Fruit fly (Drosophila melanogaster) whole organism, prepupa: ENCODE data around the gene CG13737.

Source experiments
- Blimp-1 ChIP-seq: fragments of 200-800 bp; sonication (Bioruptor generic); optimal IDR thresholded peaks from 3 replicates; lab custom pipeline; 2017; ENCODE audit warnings: missing biosample characterization, missing genetic modification characterization, mild to moderate bottlenecking, moderate library complexity, missing genetic modification reagents
- CG10669 ChIP-seq: fragments of 200-800 bp; sonication (Bioruptor generic); optimal IDR thresholded peaks from 3 replicates; lab custom pipeline; 2018; ENCODE audit warnings: missing biosample characterization, mild to moderate bottlenecking, missing genetic modification characterization, moderate library complexity
- CG11294 ChIP-seq: fragments of 200-800 bp; sonication (Bioruptor generic); IDR thresholded peaks from 2 replicates; pipeline ENCODE4 v1.3.6; 2022; ENCODE audit warnings: missing biosample characterization, missing genetic modification characterization
- CG11762 ChIP-seq: fragments of 200-800 bp; sonication (Bioruptor generic); optimal IDR thresholded peaks from 3 replicates; lab custom pipeline; 2016; ENCODE audit warnings: missing biosample characterization, missing genetic modification characterization; ENCODE audit not compliant: insufficient read depth
- CG1621 ChIP-seq: fragments of 200-800 bp; sonication (Bioruptor generic); optimal IDR thresholded peaks from 3 replicates; lab custom pipeline; 2018; ENCODE audit warnings: missing biosample characterization, mild to moderate bottlenecking, missing genetic modification characterization
- CG16779 ChIP-seq: fragments of 200-800 bp; sonication (Bioruptor generic); optimal IDR thresholded peaks from 3 replicates; lab custom pipeline; 2017; ENCODE audit warnings: missing biosample characterization, mild to moderate bottlenecking, missing genetic modification characterization
- CG3032 ChIP-seq: fragments of 200-800 bp; optimal IDR thresholded peaks from 2 replicates; lab custom pipeline; 2019; ENCODE audit warnings: missing biosample characterization, mild to moderate bottlenecking, missing genetic modification characterization, moderate library complexity
- CG31627 ChIP-seq: fragments of 200-800 bp; sonication (Bioruptor generic); optimal IDR thresholded peaks from 3 replicates; lab custom pipeline; 2016; ENCODE audit warnings: missing biosample characterization, missing genetic modification characterization
- CG32006 ChIP-seq: fragments of 200-800 bp; sonication (Bioruptor generic); optimal IDR thresholded peaks from 3 replicates; lab custom pipeline; 2017; ENCODE audit warnings: missing biosample characterization, mild to moderate bottlenecking, missing genetic modification characterization
- CG34406 ChIP-seq: fragments of 200-800 bp; sonication (Bioruptor generic); optimal IDR thresholded peaks from 3 replicates; lab custom pipeline; 2016; ENCODE audit warnings: missing biosample characterization, missing genetic modification characterization
- CG3919 ChIP-seq: fragments of 200-800 bp; sonication (Bioruptor generic); optimal IDR thresholded peaks from 3 replicates; lab custom pipeline; 2016; ENCODE audit warnings: missing biosample characterization, missing genetic modification characterization
- CG4318 ChIP-seq: fragments of 200-800 bp; sonication (Bioruptor generic); optimal IDR thresholded peaks from 3 replicates; lab custom pipeline; 2017; ENCODE audit warnings: missing biosample characterization, mild to moderate bottlenecking, missing genetic modification characterization
- CG6163 ChIP-seq: fragments of 200-800 bp; sonication (Bioruptor generic); IDR thresholded peaks from 3 replicates; pipeline ENCODE4 v1.3.6; 2022; ENCODE audit warnings: missing biosample characterization, missing genetic modification characterization
- CG6808 ChIP-seq: fragments of 200-800 bp; sonication (Bioruptor generic); optimal IDR thresholded peaks from 3 replicates; lab custom pipeline; 2017; ENCODE audit warnings: missing biosample characterization, missing genetic modification characterization, mild to moderate bottlenecking, moderate library complexity, missing genetic modification reagents
- CG6854 ChIP-seq: fragments of 200-800 bp; sonication (Bioruptor generic); optimal IDR thresholded peaks from 2 replicates; lab custom pipeline; 2017; ENCODE audit warnings: missing biosample characterization, mild to moderate bottlenecking, missing genetic modification characterization
- CG8119 ChIP-seq: fragments of 200-800 bp; sonication (Bioruptor generic); IDR thresholded peaks from 3 replicates; pipeline ENCODE4 v1.3.6; 2022; ENCODE audit warnings: missing biosample characterization, missing genetic modification characterization
- CG8319 ChIP-seq: fragments of 200-800 bp; sonication (Bioruptor generic); optimal IDR thresholded peaks from 3 replicates; lab custom pipeline; 2016; ENCODE audit warnings: missing biosample characterization, missing genetic modification characterization
- CG9139 ChIP-seq: fragments of 200-800 bp; sonication (Bioruptor generic); optimal IDR thresholded peaks from 3 replicates; lab custom pipeline; 2017; ENCODE audit warnings: missing biosample characterization, mild to moderate bottlenecking, missing genetic modification characterization
- Eip78C ChIP-seq: fragments of 200-800 bp; sonication (Bioruptor generic); peaks from one replicate; lab custom pipeline; 2016; ENCODE audit warnings: missing biosample characterization, missing genetic modification characterization
- Eip93F ChIP-seq: fragments of 200-800 bp; sonication (Bioruptor generic); optimal IDR thresholded peaks from 2 replicates; lab custom pipeline; 2016; ENCODE audit warnings: missing biosample characterization, mild to moderate bottlenecking, missing genetic modification characterization
- Ets96B ChIP-seq: fragments of 200-800 bp; optimal IDR thresholded peaks from 2 replicates; lab custom pipeline; 2019; ENCODE audit warnings: missing biosample characterization, mild to moderate bottlenecking, missing genetic modification characterization, moderate library complexity
- Gug ChIP-seq: fragments of 200-800 bp; sonication (Bioruptor generic); IDR thresholded peaks from 2 replicates; pipeline ENCODE4 v1.3.6; 2022; ENCODE audit warnings: missing biosample characterization, missing genetic modification characterization
- Hr38 ChIP-seq: sonication (Bioruptor generic); optimal IDR thresholded peaks from 2 replicates; lab custom pipeline; 2016; ENCODE audit warnings: missing biosample characterization, missing genetic modification characterization
- Hr39 ChIP-seq: fragments of 200-800 bp; sonication (Bioruptor generic); optimal IDR thresholded peaks from 2 replicates; lab custom pipeline; 2016; ENCODE audit warnings: missing biosample characterization, missing genetic modification characterization
- Hr4 ChIP-seq: fragments of 200-800 bp; sonication (Bioruptor generic); optimal IDR thresholded peaks from 3 replicates; lab custom pipeline; 2016; ENCODE audit warnings: missing biosample characterization, missing genetic modification characterization
- Lpt ChIP-seq: fragments of 200-800 bp; sonication (Bioruptor generic); optimal IDR thresholded peaks from 3 replicates; lab custom pipeline; 2016; ENCODE audit warnings: missing biosample characterization, missing genetic modification characterization
- OdsH ChIP-seq: fragments of 200-800 bp; sonication (Bioruptor generic); optimal IDR thresholded peaks from 3 replicates; lab custom pipeline; 2016; ENCODE audit warnings: missing biosample characterization, missing genetic modification characterization
- Smox ChIP-seq: fragments of 200-800 bp; sonication (Bioruptor generic); optimal IDR thresholded peaks from 3 replicates; lab custom pipeline; 2016; ENCODE audit warnings: missing biosample characterization, missing genetic modification characterization
- Sox14 ChIP-seq: fragments of 200-800 bp; sonication (Bioruptor generic); optimal IDR thresholded peaks from 3 replicates; lab custom pipeline; 2016; ENCODE audit warnings: missing biosample characterization, missing genetic modification characterization
- Sox15 ChIP-seq: fragments of 200-800 bp; sonication (Bioruptor generic); optimal IDR thresholded peaks from 3 replicates; lab custom pipeline; 2016; ENCODE audit warnings: missing biosample characterization, missing genetic modification characterization
- achi ChIP-seq: fragments of 200-800 bp; sonication (Bioruptor generic); optimal IDR thresholded peaks from 3 replicates; lab custom pipeline; 2016; ENCODE audit warnings: missing biosample characterization, missing genetic modification characterization
- acj6 ChIP-seq: fragments of 200-800 bp; sonication (Bioruptor generic); optimal IDR thresholded peaks from 3 replicates; lab custom pipeline; 2016; ENCODE audit warnings: missing biosample characterization, missing genetic modification characterization
- dac ChIP-seq: fragments of 200-800 bp; sonication (Bioruptor generic); optimal IDR thresholded peaks from 2 replicates; lab custom pipeline; 2017; ENCODE audit warnings: missing biosample characterization, mild to moderate bottlenecking, missing genetic modification characterization
- dsx ChIP-seq: fragments of 200-800 bp; optimal IDR thresholded peaks from 3 replicates; lab custom pipeline; 2019; ENCODE audit warnings: missing biosample characterization, mild to moderate bottlenecking, missing genetic modification characterization, moderate library complexity; ENCODE audit not compliant: poor library complexity, severe bottlenecking
- eg ChIP-seq: fragments of 200-800 bp; sonication (Bioruptor generic); IDR thresholded peaks from 3 replicates; pipeline ENCODE4 v1.3.6; 2022; ENCODE audit warnings: missing biosample characterization, missing genetic modification characterization
- fd59A ChIP-seq: fragments of 200-800 bp; sonication (Bioruptor generic); optimal IDR thresholded peaks from 2 replicates; lab custom pipeline; 2017; ENCODE audit warnings: missing biosample characterization, mild to moderate bottlenecking, missing genetic modification characterization, missing genetic modification reagents
- fd85E ChIP-seq: fragments of 200-800 bp; sonication (Bioruptor generic); optimal IDR thresholded peaks from 3 replicates; lab custom pipeline; 2016; ENCODE audit warnings: missing biosample characterization, missing genetic modification characterization
- fkh ChIP-seq: fragments of 200-800 bp; sonication (Bioruptor generic); optimal IDR thresholded peaks from 3 replicates; lab custom pipeline; 2017; ENCODE audit warnings: missing biosample characterization, mild to moderate bottlenecking, missing genetic modification characterization, moderate library complexity
- lz ChIP-seq: fragments of 200-800 bp; sonication (Bioruptor generic); optimal IDR thresholded peaks from 3 replicates; lab custom pipeline; 2016; ENCODE audit warnings: missing biosample characterization, missing genetic modification characterization
- net ChIP-seq: fragments of 200-800 bp; sonication (Bioruptor generic); optimal IDR thresholded peaks from 3 replicates; lab custom pipeline; 2016; ENCODE audit warnings: missing biosample characterization, missing genetic modification characterization
- pdm3 ChIP-seq: fragments of 200-800 bp; sonication (Bioruptor generic); optimal IDR thresholded peaks from 3 replicates; lab custom pipeline; 2016; ENCODE audit warnings: missing biosample characterization, missing genetic modification characterization
- salr ChIP-seq, 2 experiments: fragments of 200-800 bp; sonication (Bioruptor generic); optimal IDR thresholded peaks; 3 replicates each; lab custom pipeline; 2016 to 2018; ENCODE audit warnings: missing biosample characterization in 2 of 2, missing genetic modification characterization in 2 of 2, mild to moderate bottlenecking in 1 of 2
- spab ChIP-seq: fragments of 200-800 bp; sonication (Bioruptor generic); optimal IDR thresholded peaks from 2 replicates; lab custom pipeline; 2017; ENCODE audit warnings: missing biosample characterization, mild to moderate bottlenecking, missing genetic modification characterization, missing genetic modification reagents
- ss ChIP-seq, 2 experiments: fragments of 200-800 bp; sonication (Bioruptor generic); optimal IDR thresholded peaks; 2 replicates in 1 of 2; 3 replicates in 1 of 2; lab custom pipeline; 2017 to 2018; ENCODE audit warnings: mild to moderate bottlenecking in 2 of 2, missing biosample characterization in 2 of 2, missing genetic modification characterization in 2 of 2, moderate library complexity in 1 of 2
- svp ChIP-seq: fragments of 200-800 bp; sonication (Bioruptor generic); peaks from one replicate; lab custom pipeline; 2016; ENCODE audit warnings: missing biosample characterization, missing genetic modification characterization
- topi ChIP-seq: fragments of 200-800 bp; sonication (Bioruptor generic); optimal IDR thresholded peaks from 3 replicates; lab custom pipeline; 2016; ENCODE audit warnings: missing biosample characterization, missing genetic modification characterization
- vri ChIP-seq: fragments of 200-800 bp; sonication (Bioruptor generic); optimal IDR thresholded peaks from 3 replicates; lab custom pipeline; 2016; ENCODE audit warnings: missing biosample characterization, mild to moderate bottlenecking, missing genetic modification characterization

CG13737 gene

DNA sequence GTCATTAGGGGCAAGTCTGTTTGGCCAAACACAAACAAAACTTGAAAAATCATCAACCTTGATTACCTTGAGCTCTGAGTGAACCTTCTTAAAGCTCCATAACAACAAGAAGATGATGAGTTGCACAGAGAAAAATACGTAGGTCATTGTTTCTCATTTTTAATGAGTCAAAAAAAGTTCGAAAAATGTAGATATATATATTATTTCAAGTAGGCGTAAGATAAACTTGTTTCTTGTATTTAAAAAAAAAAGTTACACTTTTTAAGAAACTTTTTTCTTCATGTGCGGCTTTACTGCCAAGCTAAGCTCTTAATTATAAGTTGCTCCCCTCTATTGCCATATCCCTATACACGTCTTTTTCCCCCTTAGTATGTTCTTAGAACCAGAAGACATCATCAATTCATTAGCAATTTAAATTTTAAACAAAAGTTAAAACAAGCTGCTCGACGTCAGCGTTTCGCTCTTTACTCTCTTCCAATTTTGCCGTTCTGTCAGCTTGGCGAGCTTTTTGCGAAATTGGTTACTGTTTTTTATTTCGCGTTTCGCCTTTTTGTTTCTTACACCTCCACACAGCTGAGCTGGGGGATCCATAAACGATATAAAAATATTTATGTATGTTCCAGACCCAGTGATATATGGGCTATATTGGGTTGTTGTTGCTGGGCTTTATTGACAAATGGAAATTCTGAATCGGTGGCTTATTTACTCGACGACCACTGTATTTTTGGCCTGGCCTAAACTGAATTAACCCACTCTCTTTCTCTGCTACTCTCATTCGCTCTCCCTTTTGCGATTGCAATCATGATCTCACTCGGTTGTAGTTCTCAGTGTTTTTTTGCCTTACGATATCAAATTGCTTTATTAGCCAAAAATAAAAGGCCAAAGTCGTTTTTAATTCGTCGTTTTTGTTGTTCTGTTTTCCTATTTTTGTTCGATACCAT is 44.8 kb downstream of the CG13737 start (continued):
- TF ChIP-seq dac (GFP tag; lab: Kevin White, UChicago) (no peak), CG3032 (tag; lab: Kevin White, UChicago) (peak; percentile 28), fkh (GFP tag; lab: Kevin White, UChicago) (no peak), CG8119 (GFP tag; lab: Robert Waterston, UW) (peak; percentile 43; the same call in 1 of the 3 replicates), CG31627 (GFP tag; lab: Kevin White, UChicago) (peak; percentile 28), Lpt (GFP tag; lab: Kevin White, UChicago) (no peak), CG11294 (GFP tag; lab: Robert Waterston, UW) (peak; percentile 54), svp (GFP tag; lab: Kevin White, UChicago) (no peak), Smox (GFP tag; lab: Kevin White, UChicago) (peak; percentile 55), Gug (GFP tag; lab: Robert Waterston, UW) (peak; percentile 46; the same call in 1 of the 2 replicates), spab (GFP tag; lab: Kevin White, UChicago) (no peak)

DNA sequence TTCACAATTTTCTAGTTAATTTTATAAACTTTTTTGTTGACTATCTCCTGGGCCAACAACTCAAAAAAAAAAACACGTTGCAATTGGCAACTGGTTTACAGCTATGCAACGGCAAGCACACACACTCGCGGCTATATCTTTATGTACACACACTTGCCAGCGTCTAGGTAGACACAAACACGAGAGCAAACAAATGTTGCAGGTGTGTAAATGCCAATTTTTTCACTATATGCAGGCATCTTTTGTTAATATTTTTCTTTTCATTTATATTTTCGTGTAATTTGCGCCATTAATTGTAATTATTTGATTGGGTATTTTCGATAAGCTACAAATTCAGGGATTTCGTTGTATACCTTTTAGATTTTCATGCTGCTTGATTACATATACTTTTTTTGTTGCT is 45.9 kb downstream of the CG13737 start:
- TF ChIP-seq Eip78C (GFP tag; lab: Kevin White, UChicago) (peak; percentile 24), CG6808 (GFP tag; lab: Kevin White, UChicago) (no peak), dsx (no peak), CG1621 (tag; lab: Kevin White, UChicago) (no peak), CG6163 (GFP tag; lab: Robert Waterston, UW) (0 out of 3 replicates have a peak, but pooled peaks have one; percentile 20), lz (GFP tag; lab: Kevin White, UChicago) (no peak), OdsH (no peak), achi (peak; percentile 19), CG16779 (tag; lab: Kevin White, UChicago) (no peak), Sox14 (no peak), CG3919 (no peak), Lpt (GFP tag; lab: Kevin White, UChicago) (no peak), ss (GFP tag; optimal IDR thresholded peaks at IDR 0.05; lab: Kevin White, UChicago) (no peak), topi (GFP tag; lab: Kevin White, UChicago) (no peak), salr (GFP tag; optimal IDR thresholded peaks at IDR 0.05; lab: Kevin White, UChicago) (no peak), CG31627 (GFP tag; lab: Kevin White, UChicago) (no peak), CG32006 (GFP tag; lab: Kevin White, UChicago) (no peak), acj6 (GFP tag; lab: Kevin White, UChicago) (no peak), Hr39 (GFP tag; lab: Kevin White, UChicago) (peak; percentile 4), CG3032 (tag; lab: Kevin White, UChicago) (no peak), Hr38 (GFP tag; lab: Kevin White, UChicago) (no peak), vri (GFP tag; lab: Kevin White, UChicago) (no peak), fd85E (GFP tag; lab: Kevin White, UChicago) (no peak), svp (GFP tag; lab: Kevin White, UChicago) (no peak), CG9139 (no peak), Sox15 (no peak), Ets96B (tag; lab: Kevin White, UChicago) (no peak), CG8319 (GFP tag; lab: Kevin White, UChicago) (no peak), CG10669 (GFP tag; lab: Kevin White, UChicago) (no peak), CG11762 (GFP tag; lab: Kevin White, UChicago) (no peak), CG34406 (GFP tag; lab: Kevin White, UChicago) (no peak), Blimp-1 (GFP tag; lab: Kevin White, UChicago) (no peak), spab (GFP tag; lab: Kevin White, UChicago) (no peak), pdm3 (GFP tag; lab: Kevin White, UChicago) (no peak), fd59A (GFP tag; lab: Kevin White, UChicago) (no peak), Hr4 (no peak), eg (GFP tag; lab: Robert Waterston, UW) (peak; percentile 9; the same call in 1 of the 3 replicates), net (peak; percentile 28), CG4318 (GFP tag; lab: Kevin White, UChicago) (no peak), Eip93F (GFP tag; lab: Kevin White, UChicago) (no peak), CG6854 (GFP tag; lab: Kevin White, UChicago) (no peak)
